Fruit fly (Drosophila melanogaster) whole organism, embryonic: ENCODE results near the gene CG13622.
A peak's percentile ranks its signal among the peaks of the same experiment; 100 is the strongest.

Experiments
- Awh ChIP-seq: fragments of 200-800 bp; sonication (Bioruptor generic); IDR thresholded peaks from 2 replicates; pipeline ENCODE4, ENCODE4 v1.3.6; 2022; ENCODE audit warnings: missing biosample characterization, missing genetic modification characterization
- Bgb ChIP-seq: fragments of 200-800 bp; sonication (Bioruptor generic); IDR thresholded peaks from 2 replicates; pipeline ENCODE4 v1.3.6; 2022; ENCODE audit warnings: missing biosample characterization, missing genetic modification characterization; ENCODE audit not compliant: partially characterized antibody
- Blimp-1 ChIP-seq: fragments of 200-800 bp; sonication (Bioruptor generic); optimal IDR thresholded peaks from 3 replicates; lab custom pipeline; 2018; ENCODE audit warnings: missing biosample characterization, missing genetic modification characterization, mild to moderate bottlenecking, moderate library complexity, missing genetic modification reagents
- CG10209 ChIP-seq: fragments of 200-800 bp; sonication (Bioruptor generic); optimal IDR thresholded peaks from 3 replicates; lab custom pipeline; 2017; ENCODE audit warnings: missing biosample characterization, mild to moderate bottlenecking, missing genetic modification characterization, missing genetic modification reagents
- CG10274 ChIP-seq: fragments of 200-800 bp; sonication (Bioruptor generic); optimal IDR thresholded peaks from 3 replicates; lab custom pipeline; 2017; ENCODE audit warnings: missing biosample characterization, mild to moderate bottlenecking, missing genetic modification characterization
- CG11560 ChIP-seq: fragments of 200-800 bp; sonication (Bioruptor generic); IDR thresholded peaks from 3 replicates; pipeline ENCODE4 v1.3.6; 2022; ENCODE audit warnings: missing biosample characterization, missing genetic modification characterization
- CG13296 ChIP-seq: fragments of 200-800 bp; sonication (Bioruptor generic); optimal IDR thresholded peaks from 3 replicates; lab custom pipeline; 2018; ENCODE audit warnings: missing biosample characterization, mild to moderate bottlenecking, missing genetic modification characterization
- CG15269 ChIP-seq: fragments of 200-800 bp; sonication (Bioruptor generic); optimal IDR thresholded peaks from 2 replicates; lab custom pipeline; 2018; ENCODE audit warnings: missing biosample characterization, mild to moderate bottlenecking, missing genetic modification characterization, moderate library complexity
- CG15601 ChIP-seq: fragments of 200-800 bp; sonication (Bioruptor generic); optimal IDR thresholded peaks from 3 replicates; lab custom pipeline; 2019; ENCODE audit warnings: missing biosample characterization, mild to moderate bottlenecking, missing genetic modification characterization, moderate library complexity
- CG1603 ChIP-seq: fragments of 200-800 bp; sonication (Bioruptor generic); optimal IDR thresholded peaks from 2 replicates; lab custom pipeline; 2019; ENCODE audit warnings: missing biosample characterization, mild to moderate bottlenecking, missing genetic modification characterization, moderate library complexity
- CG16813 ChIP-seq: fragments of 200-800 bp; sonication (Bioruptor generic); IDR thresholded peaks from 3 replicates; pipeline ENCODE4 v1.3.6; 2022; ENCODE audit warnings: missing biosample characterization, missing genetic modification characterization; ENCODE audit not compliant: partially characterized antibody
- CG17385 ChIP-seq: fragments of 200-800 bp; sonication (Bioruptor generic); optimal IDR thresholded peaks from 3 replicates; lab custom pipeline; 2018; ENCODE audit warnings: missing biosample characterization, mild to moderate bottlenecking, missing genetic modification characterization
- CG17829 ChIP-seq: fragments of 200-800 bp; optimal IDR thresholded peaks from 2 replicates; lab custom pipeline; 2019; ENCODE audit warnings: missing biosample characterization, mild to moderate bottlenecking, missing genetic modification characterization, moderate library complexity
- CG2678 ChIP-seq: fragments of 200-800 bp; sonication (Bioruptor generic); optimal IDR thresholded peaks from 3 replicates; lab custom pipeline; 2019; ENCODE audit warnings: missing biosample characterization, mild to moderate bottlenecking, missing genetic modification characterization, moderate library complexity
- CG32532 ChIP-seq: fragments of 200-800 bp; sonication (Bioruptor generic); IDR thresholded peaks from 2 replicates; pipeline ENCODE4 v1.3.6; 2022; ENCODE audit warnings: missing biosample characterization, missing genetic modification characterization
- CG3281 ChIP-seq: fragments of 200-800 bp; sonication (Bioruptor generic); optimal IDR thresholded peaks from 3 replicates; lab custom pipeline; 2017; ENCODE audit warnings: missing biosample characterization, mild to moderate bottlenecking, missing genetic modification characterization
- CG4404 ChIP-seq: fragments of 200-800 bp; sonication (Bioruptor generic); IDR thresholded peaks from 2 replicates; pipeline ENCODE4 v1.3.6; 2022; ENCODE audit warnings: missing biosample characterization, missing genetic modification characterization
- CG7963 ChIP-seq: fragments of 200-800 bp; sonication (Bioruptor generic); IDR thresholded peaks from 3 replicates; pipeline ENCODE4 v1.3.6; 2022; ENCODE audit warnings: missing biosample characterization, missing genetic modification characterization; ENCODE audit not compliant: partially characterized antibody
- CG8089 ChIP-seq: fragments of 200-800 bp; sonication (Bioruptor generic); optimal IDR thresholded peaks from 3 replicates; lab custom pipeline; 2016; ENCODE audit warnings: missing biosample characterization, missing genetic modification characterization
- D19B ChIP-seq: fragments of 200-800 bp; sonication (Bioruptor generic); optimal IDR thresholded peaks from 2 replicates; lab custom pipeline; 2017; ENCODE audit warnings: missing biosample characterization, mild to moderate bottlenecking, missing genetic modification characterization
- Dip3 ChIP-seq: fragments of 200-800 bp; sonication (Bioruptor generic); optimal IDR thresholded peaks from 3 replicates; lab custom pipeline; 2016; ENCODE audit warnings: missing biosample characterization, missing genetic modification characterization
- Elba2 ChIP-seq: fragments of 200-800 bp; sonication (Bioruptor generic); optimal IDR thresholded peaks from 3 replicates; lab custom pipeline; 2016; ENCODE audit warnings: missing biosample characterization, missing genetic modification characterization
- HLH4C ChIP-seq: fragments of 200-800 bp; sonication (Bioruptor generic); IDR thresholded peaks from 3 replicates; pipeline ENCODE4 v1.3.6; 2022; ENCODE audit warnings: missing biosample characterization, missing genetic modification characterization; ENCODE audit not compliant: partially characterized antibody
- Med ChIP-seq: fragments of 200-800 bp; sonication (Bioruptor generic); peaks from one replicate; lab custom pipeline; 2016; ENCODE audit warnings: missing biosample characterization, missing genetic modification characterization, mild to moderate bottlenecking, inconsistent platforms, moderate library complexity
- Mrtf ChIP-seq: fragments of 200-800 bp; sonication (Bioruptor generic); IDR thresholded peaks from 3 replicates; pipeline ENCODE4 v1.3.6; 2022; ENCODE audit warnings: missing biosample characterization, missing genetic modification characterization
- Nf-YA ChIP-seq: fragments of 200-800 bp; sonication (Bioruptor generic); IDR thresholded peaks from 2 replicates; pipeline ENCODE4 v1.3.6; 2022; ENCODE audit warnings: missing biosample characterization, missing genetic modification characterization
- Pdp1 ChIP-seq, 2 experiments: fragments of 200-800 bp; sonication (Bioruptor generic); optimal IDR thresholded peaks; 3 replicates each; lab custom pipeline; 2016; ENCODE audit warnings: missing biosample characterization in 2 of 2, missing genetic modification characterization in 2 of 2, mild to moderate bottlenecking in 1 of 2, moderate library complexity in 1 of 2
- Usf ChIP-seq: fragments of 200-800 bp; sonication (Bioruptor generic); optimal IDR thresholded peaks from 2 replicates; lab custom pipeline; 2017; ENCODE audit warnings: missing genotype, missing biosample characterization, missing genetic modification characterization
- ac ChIP-seq: fragments of 200-800 bp; sonication (Bioruptor generic); optimal IDR thresholded peaks from 3 replicates; lab custom pipeline; 2017; ENCODE audit warnings: missing biosample characterization, mild to moderate bottlenecking, missing genetic modification characterization
- al ChIP-seq: fragments of 200-800 bp; sonication (Bioruptor generic); IDR thresholded peaks from 2 replicates; pipeline ENCODE4 v1.3.6; 2022; ENCODE audit warnings: missing biosample characterization, missing genetic modification characterization
- aop ChIP-seq: fragments of 200-800 bp; sonication (Bioruptor generic); IDR thresholded peaks from 2 replicates; pipeline ENCODE4 v1.3.6; 2022; ENCODE audit warnings: missing biosample characterization, missing genetic modification characterization
- ara ChIP-seq: fragments of 200-800 bp; sonication (Bioruptor generic); IDR thresholded peaks from 2 replicates; pipeline ENCODE4 v1.3.6; 2022; ENCODE audit warnings: missing biosample characterization, missing genetic modification characterization
- da ChIP-seq: fragments of 200-800 bp; sonication (Bioruptor generic); optimal IDR thresholded peaks from 2 replicates; lab custom pipeline; 2016; ENCODE audit warnings: missing biosample characterization, missing genetic modification characterization
- disco-r ChIP-seq: fragments of 200-800 bp; sonication (Bioruptor generic); optimal IDR thresholded peaks from 2 replicates; lab custom pipeline; 2016; ENCODE audit warnings: missing biosample characterization, missing genetic modification characterization
- gcm ChIP-seq: fragments of 200-800 bp; sonication (Bioruptor generic); optimal IDR thresholded peaks from 2 replicates; lab custom pipeline; 2019; ENCODE audit warnings: missing biosample characterization, mild to moderate bottlenecking, missing genetic modification characterization, moderate library complexity
- gfzf ChIP-seq: fragments of 200-800 bp; sonication (Bioruptor generic); optimal IDR thresholded peaks from 2 replicates; lab custom pipeline; 2016; ENCODE audit warnings: missing biosample characterization, mild to moderate bottlenecking, missing genetic modification characterization, moderate library complexity
- hb ChIP-seq: fragments of 200-800 bp; sonication (Bioruptor generic); IDR thresholded peaks from 3 replicates; pipeline ENCODE4 v1.3.6; 2022; ENCODE audit warnings: missing biosample characterization, missing genetic modification characterization; ENCODE audit not compliant: partially characterized antibody
- ind ChIP-seq: fragments of 200-800 bp; sonication (Bioruptor generic); optimal IDR thresholded peaks from 3 replicates; lab custom pipeline; 2016; ENCODE audit warnings: missing biosample characterization, missing genetic modification characterization
- lilli ChIP-seq: fragments of 200-800 bp; sonication (Bioruptor generic); optimal IDR thresholded peaks from 3 replicates; lab custom pipeline; 2016; ENCODE audit warnings: missing biosample characterization, missing genetic modification characterization
- lov ChIP-seq, 2 experiments: fragments of 200-800 bp in 1 of 2; fragments of >200 bp in 1 of 2; sonication (Bioruptor generic) in 1 of 2; IDR thresholded peaks in 1 of 2; optimal IDR thresholded peaks in 1 of 2; 2 replicates in 1 of 2; 3 replicates in 1 of 2; pipeline versions ENCODE4 v1.3.6 to Lab custom; 2017 to 2022; ENCODE audit warnings: missing biosample characterization in 1 of 2, missing genetic modification characterization in 1 of 2
- maf-S ChIP-seq: fragments of 200-800 bp; sonication (Bioruptor generic); optimal IDR thresholded peaks from 2 replicates; lab custom pipeline; 2016; ENCODE audit warnings: missing biosample characterization, missing genetic modification characterization
- seq ChIP-seq: fragments of 200-800 bp; sonication (Bioruptor generic); IDR thresholded peaks from 2 replicates; pipeline ENCODE4 v1.3.6; 2022; ENCODE audit warnings: missing biosample characterization, missing genetic modification characterization
- shn ChIP-seq: fragments of 200-800 bp; sonication (Bioruptor generic); optimal IDR thresholded peaks from 3 replicates; lab custom pipeline; 2016; ENCODE audit warnings: missing biosample characterization, missing genetic modification characterization
- sisA ChIP-seq: fragments of 200-800 bp; sonication (Bioruptor generic); IDR thresholded peaks from 2 replicates; pipeline ENCODE4 v1.3.6; 2022; ENCODE audit warnings: missing biosample characterization, missing genetic modification characterization
- toy ChIP-seq: fragments of 200-800 bp; sonication (Bioruptor generic); IDR thresholded peaks from 2 replicates; pipeline ENCODE4 v1.3.6; 2022; ENCODE audit warnings: missing biosample characterization, missing genetic modification characterization
- vfl ChIP-seq: fragments of 200-800 bp; sonication (Bioruptor generic); optimal IDR thresholded peaks from 2 replicates; lab custom pipeline; 2016; ENCODE audit warnings: missing biosample characterization, missing genetic modification characterization
- wek ChIP-seq: fragments of 200-800 bp; sonication (Bioruptor generic); optimal IDR thresholded peaks from 3 replicates; lab custom pipeline; 2018; ENCODE audit warnings: missing biosample characterization, mild to moderate bottlenecking, missing genetic modification characterization, moderate library complexity
- wor ChIP-seq: fragments of 200-800 bp; sonication (Bioruptor generic); IDR thresholded peaks from 2 replicates; pipeline ENCODE4 v1.3.6; 2022; ENCODE audit warnings: missing biosample characterization, missing genetic modification characterization
- z ChIP-seq: fragments of 200-800 bp; sonication (Bioruptor generic); IDR thresholded peaks from 3 replicates; pipeline ENCODE4 v1.3.6; 2022; ENCODE audit warnings: missing biosample characterization, missing genetic modification characterization
- zfh1 ChIP-seq: fragments of 200-800 bp; sonication (Bioruptor generic); IDR thresholded peaks from 3 replicates; pipeline ENCODE4 v1.3.6; 2022; ENCODE audit warnings: missing biosample characterization, missing genetic modification characterization

CG13622 gene

dm6 chr3R:24565748-24566239 is 42.3 kb upstream of the CG13622 start (continued):
- peak; percentile 44 for TF ChIP-seq lilli (GFP tag; lab: Kevin White, UChicago)
- TF ChIP-seq CG15601 = peak; percentile 82
- peak; percentile 49; the same call in 1 of the 2 replicates for TF ChIP-seq CG32532
- no peak for TF ChIP-seq aop (GFP tag; lab: Robert Waterston, UW)
- TF ChIP-seq Elba2 (GFP tag; lab: Kevin White, UChicago) = no peak
- TF ChIP-seq HLH4C (GFP tag; lab: Robert Waterston, UW) = no peak
- TF ChIP-seq wor (GFP tag; lab: Robert Waterston, UW) = no peak
- peak; percentile 86 for TF ChIP-seq CG13296
- no peak for TF ChIP-seq hb (GFP tag; lab: Robert Waterston, UW)
- peak; percentile 81 for TF ChIP-seq Awh
- TF ChIP-seq CG4404 (GFP tag; lab: Robert Waterston, UW) = no peak
- no peak for TF ChIP-seq CG7963 (GFP tag; lab: Robert Waterston, UW)
- TF ChIP-seq CG11560 (tag; lab: Robert Waterston, UW) = no peak
- TF ChIP-seq Blimp-1 = peak; percentile 26
- TF ChIP-seq Nf-YA = peak; percentile 19; the same call in 1 of the 2 replicates
- peak; percentile 74 for TF ChIP-seq CG17385 (GFP tag; lab: Kevin White, UChicago)
- TF ChIP-seq CG8089 (GFP tag; lab: Kevin White, UChicago) = no peak
- no peak for TF ChIP-seq CG1603 (tag; lab: Kevin White, UChicago)
- no peak for TF ChIP-seq Dip3 (GFP tag; lab: Kevin White, UChicago)
- peak; percentile 70 for TF ChIP-seq CG2678 (tag; lab: Kevin White, UChicago)
- TF ChIP-seq Usf (GFP tag; lab: Kevin White, UChicago) = no peak
- no peak for TF ChIP-seq CG10274 (GFP tag; lab: Kevin White, UChicago)
- no peak for TF ChIP-seq da (GFP tag; lab: Kevin White, UChicago)
- no peak for TF ChIP-seq CG16813
- TF ChIP-seq CG15269 (tag; lab: Kevin White, UChicago) = peak; percentile 46
- peak; percentile 60 for TF ChIP-seq CG3281 (GFP tag; lab: Kevin White, UChicago)
- no peak for TF ChIP-seq ac (GFP tag; lab: Kevin White, UChicago)
- TF ChIP-seq Mrtf = no peak
- peak; percentile 76 for TF ChIP-seq gcm (GFP tag; lab: Kevin White, UChicago)
- no peak for TF ChIP-seq Bgb (GFP tag; lab: Robert Waterston, UW)
- no peak for TF ChIP-seq toy (GFP tag; lab: Robert Waterston, UW)
- no peak for TF ChIP-seq sisA (GFP tag; lab: Robert Waterston, UW)
- no peak for TF ChIP-seq zfh1 (GFP tag; lab: Robert Waterston, UW)
- TF ChIP-seq lov (optimal IDR thresholded peaks at IDR 0.05; lab: Kevin White, UChicago) = no peak
- 0 out of 3 replicates have a peak, but pooled peaks have one; percentile 74 for TF ChIP-seq lov (GFP tag; IDR thresholded peaks at IDR 0.05; lab: Robert Waterston, UW)
- peak; percentile 64 for TF ChIP-seq wek (GFP tag; lab: Kevin White, UChicago)
- TF ChIP-seq CG10209 = peak; percentile 53
- TF ChIP-seq Pdp1 (GFP tag; optimal IDR thresholded peaks at IDR 0.05; lab: Kevin White, UChicago) = peak in 1 of 2 experiments; percentile 82
- TF ChIP-seq ind (GFP tag; lab: Kevin White, UChicago) = no peak
- no peak for TF ChIP-seq vfl (GFP tag; lab: Kevin White, UChicago)
- TF ChIP-seq al = no peak
- TF ChIP-seq z (GFP tag; lab: Robert Waterston, UW) = peak; percentile 51; the same call in 1 of the 3 replicates
- peak; percentile 62 for TF ChIP-seq disco-r (GFP tag; lab: Kevin White, UChicago)
- no peak for TF ChIP-seq shn
- no peak for TF ChIP-seq maf-S (GFP tag; lab: Kevin White, UChicago)
- TF ChIP-seq CG17829 (tag; lab: Kevin White, UChicago) = peak; percentile 17
- peak; percentile 93 for TF ChIP-seq Med (GFP tag; lab: Kevin White, UChicago)
- peak; percentile 69; the same call in 1 of the 2 replicates for TF ChIP-seq seq
- TF ChIP-seq D19B (GFP tag; lab: Kevin White, UChicago) = no peak
- TF ChIP-seq ara (GFP tag; lab: Robert Waterston, UW) = peak; percentile 63; the same call in 1 of the 2 replicates
- no peak for TF ChIP-seq gfzf (GFP tag; lab: Kevin White, UChicago)
